Fruit fly (Drosophila melanogaster): ENCODE measurements around the gene noi.

The noi gene

dm6 chr3R:5636519-5637430 lies 45.5 kb upstream of the noi start, which contains the start of the genes CG31548 and CG12170 (continued):
- no peak for TF ChIP-seq schlank (tag; optimal IDR thresholded peaks at IDR 0.05)
- no peak for TF ChIP-seq CG12219 (GFP tag; optimal IDR thresholded peaks at IDR 0.05)
- no peak; the same call in 1 of the 2 replicates for TF ChIP-seq E2f2 (GFP tag; IDR thresholded peaks at IDR 0.05)
- no peak for TF ChIP-seq BEAF-32 (GFP tag; optimal IDR thresholded peaks at IDR 0.05)
- 0 out of 2 replicates have a peak, but pooled peaks have one; percentile 26 for TF ChIP-seq Ada2b (GFP tag; IDR thresholded peaks at IDR 0.05)
- TF ChIP-seq zfh1 (GFP tag; IDR thresholded peaks at IDR 0.05): 0 out of 3 replicates have a peak, but pooled peaks have one; percentile 43
- TF ChIP-seq ato (GFP tag; IDR thresholded peaks at IDR 0.05; ENCODE audit: partially characterized antibody): no peak
- peak; percentile 14 to 49 for TF ChIP-seq dpn (GFP tag; optimal IDR thresholded peaks at IDR 0.05)
- 0 out of 3 replicates have a peak, but pooled peaks have one; percentile 4 for TF ChIP-seq Mrtf (GFP tag; IDR thresholded peaks at IDR 0.05)
- TF ChIP-seq HLH3B (GFP tag; IDR thresholded peaks at IDR 0.05): peak; percentile 36; the same call in 1 of the 2 replicates
- no peak for TF ChIP-seq cad (GFP tag; optimal IDR thresholded peaks at IDR 0.05)
- TF ChIP-seq Trl (optimal IDR thresholded peaks at IDR 0.05): no peak
- no peak for TF ChIP-seq Trl (GFP tag; optimal IDR thresholded peaks at IDR 0.05)
- TF ChIP-seq Bteb2 (GFP tag; optimal IDR thresholded peaks at IDR 0.05): no peak
- no peak for TF ChIP-seq B-H2 (GFP tag; optimal IDR thresholded peaks at IDR 0.05)
- peak; percentile 57 for TF ChIP-seq CG10979 (tag; optimal IDR thresholded peaks at IDR 0.05)
- TF ChIP-seq MESR4 (GFP tag; optimal IDR thresholded peaks at IDR 0.05): peak; percentile 94
- no peak for TF ChIP-seq Scr (GFP tag; IDR thresholded peaks at IDR 0.05; ENCODE audit: partially characterized antibody)
- TF ChIP-seq CG18262 (tag; optimal IDR thresholded peaks at IDR 0.05): peak; percentile 72
- TF ChIP-seq ash1 (GFP tag; optimal IDR thresholded peaks at IDR 0.05): no peak
- peak; percentile 41 for TF ChIP-seq Fer1 (GFP tag; optimal IDR thresholded peaks at IDR 0.05)
- no peak for TF ChIP-seq CG16779 (GFP tag; IDR thresholded peaks at IDR 0.05)
- no peak for TF ChIP-seq inv (GFP tag; IDR thresholded peaks at IDR 0.05; ENCODE audit: partially characterized antibody)
- no peak for TF ChIP-seq CG7928 (GFP tag; optimal IDR thresholded peaks at IDR 0.05)
- peak; percentile 45 for TF ChIP-seq Fer3 (tag; optimal IDR thresholded peaks at IDR 0.05)
- no peak for TF ChIP-seq tll (GFP tag; optimal IDR thresholded peaks at IDR 0.05)
- TF ChIP-seq Dref (GFP tag; IDR thresholded peaks at IDR 0.05): no peak
- TF ChIP-seq CG11560 (tag; IDR thresholded peaks at IDR 0.05): no peak
- no peak for TF ChIP-seq emc (GFP tag; optimal IDR thresholded peaks at IDR 0.05)
- no peak for TF ChIP-seq Hr39 (optimal IDR thresholded peaks at IDR 0.05)
- TF ChIP-seq ATbp (GFP tag; optimal IDR thresholded peaks at IDR 0.05): no peak
- no peak for TF ChIP-seq z (GFP tag; IDR thresholded peaks at IDR 0.05)
- TF ChIP-seq CG43689 (GFP tag; IDR thresholded peaks at IDR 0.05): no peak
- TF ChIP-seq scrt (GFP tag; optimal IDR thresholded peaks at IDR 0.05): no peak
- TF ChIP-seq CG6765 (GFP tag; optimal IDR thresholded peaks at IDR 0.05): no peak
- no peak for TF ChIP-seq fd102C (GFP tag; optimal IDR thresholded peaks at IDR 0.05)
- TF ChIP-seq CG13775 (GFP tag; optimal IDR thresholded peaks at IDR 0.05): peak; percentile 62
- TF ChIP-seq jigr1 (GFP tag; IDR thresholded peaks at IDR 0.05): no peak
- TF ChIP-seq Rx (GFP tag; IDR thresholded peaks at IDR 0.05): no peak; the same call in 1 of the 2 replicates
- no peak for TF ChIP-seq CG13123 (GFP tag; optimal IDR thresholded peaks at IDR 0.05)
- no peak for TF ChIP-seq Mes4 (GFP tag; optimal IDR thresholded peaks at IDR 0.05)
- no peak for TF ChIP-seq br (optimal IDR thresholded peaks at IDR 0.05)
- TF ChIP-seq CG11085 (GFP tag; IDR thresholded peaks at IDR 0.05): no peak
- peak; percentile 24; the same call in 1 of the 2 replicates for TF ChIP-seq slbo (GFP tag; IDR thresholded peaks at IDR 0.05)
- TF ChIP-seq bbx (GFP tag; IDR thresholded peaks at IDR 0.05; ENCODE audit: partially characterized antibody): no peak
- no peak for TF ChIP-seq CG9932 (GFP tag; IDR thresholded peaks at IDR 0.05)
- no peak for TF ChIP-seq Deaf1 (tag; optimal IDR thresholded peaks at IDR 0.05)
- peak; percentile 36 for TF ChIP-seq CG31388 (GFP tag; optimal IDR thresholded peaks at IDR 0.05)
- no peak for TF ChIP-seq CG33557 (GFP tag; optimal IDR thresholded peaks at IDR 0.05)
- no peak for TF ChIP-seq oc (tag; optimal IDR thresholded peaks at IDR 0.05)

Data from whole organism, embryonic.